Fruit fly (Drosophila melanogaster) whole organism, adult: ENCODE results near the gene CG13722.

ENCODE experiments used
- CG14711 ChIP-seq: fragments of 200-800 bp; sonication (Bioruptor generic); optimal IDR thresholded peaks from 2 replicates; lab custom pipeline; 2018; ENCODE audit warnings: missing biosample characterization, mild to moderate bottlenecking, missing genetic modification characterization, moderate library complexity
- CG33017 ChIP-seq: fragments of 200-800 bp; sonication (Bioruptor generic); optimal IDR thresholded peaks from 2 replicates; lab custom pipeline; 2018; ENCODE audit warnings: missing biosample characterization, mild to moderate bottlenecking, missing genetic modification characterization, moderate library complexity
- CG5204 ChIP-seq: fragments of 200-800 bp; sonication (Bioruptor generic); optimal IDR thresholded peaks from 2 replicates; lab custom pipeline; 2016; ENCODE audit warnings: missing biosample characterization, missing genetic modification characterization
- CG7101 ChIP-seq: fragments of 200-800 bp; sonication (Bioruptor generic); optimal IDR thresholded peaks from 2 replicates; lab custom pipeline; 2018; ENCODE audit warnings: missing biosample characterization, mild to moderate bottlenecking, missing genetic modification characterization, moderate library complexity
- cnc ChIP-seq, 2 experiments: fragments of >200 bp; optimal IDR thresholded peaks; 2 replicates each; lab custom pipeline; 2017
- kay ChIP-seq: fragments of 200-800 bp; sonication (Bioruptor generic); peaks from one replicate; lab custom pipeline; 2016; ENCODE audit warnings: missing biosample characterization, missing genetic modification characterization, borderline replicate concordance
- pad ChIP-seq: fragments of 200-800 bp; sonication (Bioruptor generic); optimal IDR thresholded peaks from 3 replicates; lab custom pipeline; 2017; ENCODE audit warnings: missing biosample characterization, missing genetic modification characterization, mild to moderate bottlenecking, moderate library complexity, missing genetic modification reagents
- tj ChIP-seq: fragments of 200-800 bp; sonication (Bioruptor generic); optimal IDR thresholded peaks from 3 replicates; lab custom pipeline; 2017; ENCODE audit warnings: missing biosample characterization, mild to moderate bottlenecking, missing genetic modification characterization, moderate library complexity

- no peak for TF ChIP-seq CG7101 (tag; lab: Kevin White, UChicago)
- TF ChIP-seq cnc (optimal IDR thresholded peaks at IDR 0.05; lab: Kevin White, UChicago): no peak
- TF ChIP-seq pad: no peak
- TF ChIP-seq CG5204: no peak
- no peak for TF ChIP-seq CG14711 (tag; lab: Kevin White, UChicago)
- no peak for TF ChIP-seq CG33017
- TF ChIP-seq tj: no peak
- TF ChIP-seq kay (GFP tag; lab: Kevin White, UChicago): no peak
Measured at dm6 chr3L:4460307-4461088, 30.3 kb downstream of the CG13722 start, which contains the start of gene CG15022.
